Worm (Caenorhabditis elegans) whole organism, L1 larva: ENCODE results near the gene C33B4.4.

Experiments
- ama-1 ChIP-seq: fragments of 150-350 bp; optimal IDR thresholded peaks from 2 replicates; lab custom pipeline; 2014
- fkh-8 ChIP-seq: sonication (generic microtip); optimal IDR thresholded peaks from 2 replicates; lab custom pipeline; 2016; ENCODE audit warnings: mild to moderate bottlenecking, missing genetic modification characterization, missing compliant biosample characterization
- snpc-4 ChIP-seq: fragments of 150-350 bp; optimal IDR thresholded peaks from 2 replicates; lab custom pipeline; 2014; ENCODE audit warnings: missing biosample characterization, missing genetic modification characterization

ce11 chrII:11393787-11394186 lies 10.5 kb upstream of the C33B4.4 start:
- TF ChIP-seq fkh-8 (tag; lab: Kevin White, UChicago): no peak
- TF ChIP-seq ama-1 (lab: Kevin White, UChicago): no peak
- TF ChIP-seq snpc-4: no peak
